Fruit fly (Drosophila melanogaster) whole organism, prepupa: Measurements from ENCODE around the gene CG13056.

Experiments used
- CG16779 ChIP-seq: fragments of 200-800 bp; sonication (Bioruptor generic); optimal IDR thresholded peaks from 3 replicates; lab custom pipeline; 2017; ENCODE audit warnings: missing biosample characterization, mild to moderate bottlenecking, missing genetic modification characterization
- CG3032 ChIP-seq: fragments of 200-800 bp; optimal IDR thresholded peaks from 2 replicates; lab custom pipeline; 2019; ENCODE audit warnings: missing biosample characterization, mild to moderate bottlenecking, missing genetic modification characterization, moderate library complexity
- OdsH ChIP-seq: fragments of 200-800 bp; sonication (Bioruptor generic); optimal IDR thresholded peaks from 3 replicates; lab custom pipeline; 2016; ENCODE audit warnings: missing biosample characterization, missing genetic modification characterization
- esn ChIP-seq: fragments of 200-800 bp; sonication (Bioruptor generic); optimal IDR thresholded peaks from 2 replicates; lab custom pipeline; 2016; ENCODE audit warnings: missing biosample characterization, mild to moderate bottlenecking, missing genetic modification characterization, moderate library complexity
- fd59A ChIP-seq: fragments of 200-800 bp; sonication (Bioruptor generic); optimal IDR thresholded peaks from 2 replicates; lab custom pipeline; 2017; ENCODE audit warnings: missing biosample characterization, mild to moderate bottlenecking, missing genetic modification characterization, missing genetic modification reagents
- fkh ChIP-seq: fragments of 200-800 bp; sonication (Bioruptor generic); optimal IDR thresholded peaks from 3 replicates; lab custom pipeline; 2017; ENCODE audit warnings: missing biosample characterization, mild to moderate bottlenecking, missing genetic modification characterization, moderate library complexity
- salr ChIP-seq, 2 experiments: fragments of 200-800 bp; sonication (Bioruptor generic); optimal IDR thresholded peaks; 3 replicates each; lab custom pipeline; 2016 to 2018; ENCODE audit warnings: missing biosample characterization in 2 of 2, missing genetic modification characterization in 2 of 2, mild to moderate bottlenecking in 1 of 2

DNA sequence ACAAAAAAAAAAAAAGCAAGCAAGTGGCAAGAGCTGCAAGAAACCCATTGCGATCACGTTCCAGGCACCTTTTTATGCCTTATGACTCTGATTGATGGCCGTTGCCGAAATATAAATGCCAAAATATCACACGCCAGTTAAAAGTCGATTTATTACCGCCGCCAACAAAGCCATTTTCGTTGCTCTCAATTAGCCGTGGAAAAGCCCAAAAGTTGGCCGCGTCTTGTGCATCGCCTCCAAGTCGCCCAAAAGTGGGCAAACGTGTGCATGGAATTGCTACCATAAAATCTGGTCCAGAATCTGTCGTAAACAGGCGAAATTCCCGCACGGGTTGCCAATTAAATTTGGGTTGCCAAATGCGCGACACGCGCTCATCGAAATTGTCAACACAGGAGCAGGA is 41.4 kb upstream of the CG13056 start:
- no peak for TF ChIP-seq CG16779 (tag; lab: Kevin White, UChicago)
- TF ChIP-seq esn, result no peak
- no peak for TF ChIP-seq salr (GFP tag; optimal IDR thresholded peaks at IDR 0.05; lab: Kevin White, UChicago)
- TF ChIP-seq fkh (GFP tag; lab: Kevin White, UChicago), result no peak
- TF ChIP-seq CG3032 (tag; lab: Kevin White, UChicago), result no peak
- TF ChIP-seq OdsH (GFP tag; lab: Kevin White, UChicago), result no peak
- TF ChIP-seq fd59A (GFP tag; lab: Kevin White, UChicago), result no peak
